Fruit fly (Drosophila melanogaster) S2 (cell line): Measurements from ENCODE around the gene CG8677.

Source experiments
- CG8478 ChIP-seq: fragments of >200 bp; optimal IDR thresholded peaks from 2 replicates; lab custom pipeline; 2018
- CTCF ChIP-seq, 2 experiments: fragments of >200 bp; optimal IDR thresholded peaks; 2 replicates each; lab custom pipeline; 2018

- TF ChIP-seq CG8478 = no peak
- no peak for TF ChIP-seq CTCF (optimal IDR thresholded peaks at IDR 0.05; lab: Kevin White, UChicago)
Measured at dm6 chr2L:21198633-21199264, 22.4 kb upstream of the CG8677 start, which contains the start of gene Ret.
